Worm (Caenorhabditis elegans) whole organism, L4/young adult: ENCODE results near the gene try-8.

ENCODE experiments used
- dao-5 ChIP-seq: sonication (generic microtip); optimal IDR thresholded peaks from 2 replicates; lab custom pipeline; 2016; ENCODE audit warnings: missing genotype, missing genetic modification characterization, moderate library complexity, missing compliant biosample characterization
- him-1 ChIP-seq: sonication (generic microtip); optimal IDR thresholded peaks from 2 replicates; lab custom pipeline; 2016; ENCODE audit warnings: missing genotype, missing genetic modification reagents, missing genetic modification characterization, missing compliant biosample characterization

DNA sequence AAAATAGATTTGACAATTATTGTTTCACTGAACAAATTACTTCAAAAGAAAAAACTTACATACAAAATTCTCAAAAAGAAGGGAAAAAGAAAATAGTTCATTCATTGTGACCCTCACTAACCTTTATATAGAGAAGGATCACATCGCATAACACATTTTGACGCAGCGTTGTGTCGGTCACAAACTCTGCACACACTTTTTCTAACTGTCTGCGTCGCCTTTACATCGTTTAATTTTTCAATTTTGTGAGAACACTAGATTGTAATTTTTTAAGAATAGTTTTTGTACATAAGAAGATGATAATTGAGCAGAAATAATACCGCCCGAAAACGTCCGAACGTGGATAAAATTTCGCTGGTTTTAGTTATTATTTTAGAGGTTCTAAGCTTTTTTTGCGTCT, 26.8 kb upstream of the try-8 start, which contains the start of gene C18B10.6:
- TF ChIP-seq him-1 (tag; lab: Kevin White, UChicago) = no peak
- no peak for TF ChIP-seq dao-5 (tag; lab: Kevin White, UChicago)
